Fruit fly (Drosophila melanogaster) whole organism, pupa: ENCODE data around the gene CG6873.

Source experiments
- CG4496 ChIP-seq: fragments of 200-800 bp; sonication (Bioruptor generic); IDR thresholded peaks from 3 replicates; pipeline ENCODE4 v1.3.6; 2022; ENCODE audit warnings: missing biosample characterization, missing genetic modification characterization
- CG8159 ChIP-seq: fragments of 200-800 bp; sonication (Bioruptor generic); optimal IDR thresholded peaks from 3 replicates; lab custom pipeline; 2018; ENCODE audit warnings: missing biosample characterization, mild to moderate bottlenecking, missing genetic modification characterization, moderate library complexity
- EcR ChIP-seq: fragments of 200-800 bp; sonication (Bioruptor generic); optimal IDR thresholded peaks from 3 replicates; lab custom pipeline; 2019; ENCODE audit warnings: missing biosample characterization, missing genetic modification characterization, mild to moderate bottlenecking, moderate library complexity, missing genetic modification reagents
- Ets98B ChIP-seq: fragments of 200-800 bp; sonication (Bioruptor generic); IDR thresholded peaks from 2 replicates; pipeline ENCODE4 v1.3.6; 2022; ENCODE audit warnings: missing biosample characterization, missing genetic modification characterization
- Snoo ChIP-seq: fragments of 200-800 bp; sonication (Bioruptor generic); optimal IDR thresholded peaks from 3 replicates; lab custom pipeline; 2017; ENCODE audit warnings: missing biosample characterization, mild to moderate bottlenecking, missing genetic modification characterization, inconsistent platforms

DNA sequence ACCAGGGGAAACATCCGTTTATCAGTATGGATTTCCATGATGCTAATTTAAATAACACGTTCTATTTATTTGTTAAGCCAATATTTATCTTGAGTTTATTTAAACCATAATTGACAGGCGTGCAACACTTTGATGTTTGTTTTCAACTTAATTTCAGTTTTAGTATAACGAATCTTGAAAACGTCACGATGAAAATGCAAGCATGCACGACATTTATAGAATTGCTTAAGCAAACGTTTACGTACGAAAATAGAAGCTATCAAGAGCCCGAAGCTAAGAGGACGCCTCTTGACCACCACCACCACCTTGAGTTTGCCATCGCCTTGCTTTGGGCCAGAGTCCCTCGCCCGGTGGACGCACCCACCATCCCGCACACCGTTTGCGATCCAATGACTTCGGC, 31.7 kb upstream of the CG6873 start:
- TF ChIP-seq Snoo (tag; lab: Kevin White, UChicago) (no peak), CG8159 (tag; lab: Kevin White, UChicago) (no peak), Ets98B (GFP tag; lab: Robert Waterston, UW) (no peak), CG4496 (GFP tag; lab: Robert Waterston, UW) (no peak), EcR (GFP tag; lab: Kevin White, UChicago) (no peak)
